Comparison of ENCODE assay signal across 4 fruit fly cellular contexts in the genomic region with DNA sequence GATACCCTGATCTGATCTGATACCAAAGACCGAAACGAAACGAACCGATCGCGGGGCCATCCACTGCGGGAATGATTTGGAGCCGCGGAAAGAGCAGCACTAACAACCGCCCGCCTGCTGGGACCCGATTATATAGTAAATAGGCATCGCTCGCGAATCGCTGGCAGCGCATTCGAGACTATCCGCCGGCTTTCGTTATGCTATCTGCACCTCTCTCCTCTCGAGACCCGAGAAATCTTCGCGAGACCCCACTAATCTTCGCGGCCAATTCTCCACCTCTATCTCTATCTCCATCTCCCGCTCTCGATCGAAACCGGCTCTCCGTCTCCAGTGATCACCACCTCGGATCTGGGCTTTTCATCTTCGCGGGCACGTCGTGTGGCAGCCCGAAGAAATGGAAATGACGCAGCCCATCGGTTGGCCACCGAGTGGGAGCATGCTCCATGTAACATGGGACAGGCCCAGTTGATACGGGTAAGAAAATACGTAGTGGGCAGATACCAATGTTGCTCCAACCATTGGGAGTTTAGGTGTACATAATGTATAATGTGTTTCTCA.
TF ChIP-seq lines count a peak whose summit lies in the region.

A gene (minus strand): TSS at position 107 of the 558 bp plus-strand sequence.

- TF ChIP-seq CTCF in whole organism, embryonic (GFP tag; optimal IDR thresholded peaks at IDR 0.05; lab: Kevin White, UChicago): no peak

TF ChIP-seq in whole organism, adult, 20 proteins besides CTCF, POLR2A, EP300 and RAD21:
- peak; percentile 3 for TF ChIP-seq kay (GFP tag; lab: Kevin White, UChicago; ENCODE audit: borderline replicate concordance)
- TF ChIP-seq Crg-1 (GFP tag; optimal IDR thresholded peaks at IDR 0.05; lab: Kevin White, UChicago): no peak

TF ChIP-seq in whole organism, embryonic, 481 proteins besides CTCF, POLR2A, EP300 and RAD21 (continues in another document):
- TF ChIP-seq z (GFP tag; IDR thresholded peaks at IDR 0.05; lab: Robert Waterston, UW) (no peak), cas (GFP tag; IDR thresholded peaks at IDR 0.05; lab: Robert Waterston, UW) (no peak), crc (GFP tag; optimal IDR thresholded peaks at IDR 0.05; lab: Kevin White, UChicago) (no peak), dmrt99B (tag; optimal IDR thresholded peaks at IDR 0.05; lab: Kevin White, UChicago) (no peak), cato (GFP tag; optimal IDR thresholded peaks at IDR 0.05; lab: Kevin White, UChicago; ENCODE audit: borderline replicate concordance) (no peak), CG11456 (GFP tag; IDR thresholded peaks at IDR 0.05; lab: Robert Waterston, UW) (no peak), CG6654 (GFP tag; optimal IDR thresholded peaks at IDR 0.05; lab: Kevin White, UChicago) (no peak), Bgb (GFP tag; IDR thresholded peaks at IDR 0.05; lab: Robert Waterston, UW; ENCODE audit: partially characterized antibody) (no peak), NC2α (GFP tag; optimal IDR thresholded peaks at IDR 0.05; lab: Kevin White, UChicago) (no peak), sr (GFP tag; IDR thresholded peaks at IDR 0.05; lab: Robert Waterston, UW) (peak; percentile 10; the same call in 1 of the 3 replicates), Deaf1 (tag; optimal IDR thresholded peaks at IDR 0.05; lab: Kevin White, UChicago) (peak; percentile 87), CG1233 (GFP tag; optimal IDR thresholded peaks at IDR 0.05; lab: Kevin White, UChicago) (no peak), Sox102F (GFP tag; optimal IDR thresholded peaks at IDR 0.05; lab: Kevin White, UChicago) (no peak), CG11695 (GFP tag; IDR thresholded peaks at IDR 0.05; lab: Robert Waterston, UW) (no peak), oc (tag; optimal IDR thresholded peaks at IDR 0.05; lab: Kevin White, UChicago) (peak; percentile 3), Adf1 (GFP tag; IDR thresholded peaks at IDR 0.05; lab: Robert Waterston, UW) (no peak), Vsx1 (GFP tag; optimal IDR thresholded peaks at IDR 0.05; lab: Kevin White, UChicago) (no peak), CG31224 (GFP tag; IDR thresholded peaks at IDR 0.05; lab: Robert Waterston, UW) (no peak), Dip3 (GFP tag; optimal IDR thresholded peaks at IDR 0.05; lab: Kevin White, UChicago) (no peak), CG10462 (GFP tag; optimal IDR thresholded peaks at IDR 0.05; lab: Kevin White, UChicago) (no peak), ham (GFP tag; IDR thresholded peaks at IDR 0.05; lab: Robert Waterston, UW) (no peak), tup (GFP tag; optimal IDR thresholded peaks at IDR 0.05; lab: Kevin White, UChicago) (no peak), tio (GFP tag; optimal IDR thresholded peaks at IDR 0.05; lab: Kevin White, UChicago) (no peak), knrl (GFP tag; IDR thresholded peaks at IDR 0.05; lab: Robert Waterston, UW; ENCODE audit: partially characterized antibody) (no peak), CG4328 (GFP tag; optimal IDR thresholded peaks at IDR 0.05; lab: Kevin White, UChicago) (no peak), HLHmδ (GFP tag; optimal IDR thresholded peaks at IDR 0.05; lab: Kevin White, UChicago) (no peak), CG12659 (GFP tag; optimal IDR thresholded peaks at IDR 0.05; lab: Kevin White, UChicago) (no peak), CG15011 (GFP tag; optimal IDR thresholded peaks at IDR 0.05; lab: Kevin White, UChicago) (no peak)

TF ChIP-seq in whole organism, prepupa, 60 proteins besides CTCF, POLR2A, EP300 and RAD21:
- no peak for TF ChIP-seq CG9139 (GFP tag; optimal IDR thresholded peaks at IDR 0.05; lab: Kevin White, UChicago)
- no peak for TF ChIP-seq CG8319 (GFP tag; optimal IDR thresholded peaks at IDR 0.05; lab: Kevin White, UChicago)
- no peak for TF ChIP-seq CG15336 (GFP tag; IDR thresholded peaks at IDR 0.05; lab: Robert Waterston, UW)
- peak; percentile 84 for TF ChIP-seq svp (GFP tag; lab: Kevin White, UChicago)
- no peak for TF ChIP-seq achi (GFP tag; optimal IDR thresholded peaks at IDR 0.05; lab: Kevin White, UChicago)
- TF ChIP-seq fkh (GFP tag; optimal IDR thresholded peaks at IDR 0.05; lab: Kevin White, UChicago): no peak
- TF ChIP-seq Lpt (GFP tag; optimal IDR thresholded peaks at IDR 0.05; lab: Kevin White, UChicago): no peak

TF ChIP-seq in whole organism, pupa, 21 proteins besides CTCF, POLR2A, EP300 and RAD21:
- peak; percentile 53; the same call in 2 of the 3 replicates for TF ChIP-seq CG4496 (GFP tag; IDR thresholded peaks at IDR 0.05; lab: Robert Waterston, UW)
- peak; percentile 14; the same call in 1 of the 2 replicates for TF ChIP-seq CG12605 (GFP tag; IDR thresholded peaks at IDR 0.05; lab: Robert Waterston, UW)
- TF ChIP-seq D1 (tag; optimal IDR thresholded peaks at IDR 0.05; lab: Kevin White, UChicago): no peak
TF ChIP-seq in whole organism, pupa: peak in this region for 2.
